Worm (Caenorhabditis elegans): Measurements from ENCODE around the gene F55A11.6.

DNA sequence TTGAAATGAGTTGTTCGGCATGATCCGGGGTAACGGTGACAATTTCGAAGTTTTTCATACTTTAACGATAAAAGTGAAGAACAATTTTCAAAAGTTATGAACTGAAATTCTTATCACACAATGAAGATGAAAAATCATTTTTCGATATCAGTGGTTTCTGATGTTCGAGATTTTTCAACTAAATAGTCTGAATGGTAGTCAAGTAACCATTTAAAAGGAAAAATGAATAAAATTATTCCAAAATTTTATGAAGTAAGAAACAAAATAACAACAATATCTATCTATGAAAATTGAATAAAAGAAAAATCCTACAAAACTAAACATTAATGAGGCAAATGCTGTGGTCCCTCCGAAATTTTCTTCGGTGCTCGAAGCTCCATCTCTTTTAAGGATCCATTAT lies 49.0 kb downstream of the F55A11.6 start, which contains the start of gene D2023.4:
- TF ChIP-seq flt-1 (GFP tag; IDR thresholded peaks at IDR 0.05), result no peak
- no peak for TF ChIP-seq ref-1 (GFP tag; conservative IDR thresholded peaks at IDR 0.05)
- no peak for TF ChIP-seq klf-2 (GFP tag; conservative IDR thresholded peaks at IDR 0.05)
- no peak for TF ChIP-seq T22C8.4 (GFP tag; IDR thresholded peaks at IDR 0.05)
- no peak for TF ChIP-seq ztf-29 (GFP tag; IDR thresholded peaks at IDR 0.05)
- no peak for TF ChIP-seq cog-1 (tag; optimal IDR thresholded peaks at IDR 0.05)
